Worm (Caenorhabditis elegans) whole organism, L3 larva: ENCODE data around the gene F48B9.3.

ENCODE experiments used
- aly-2 ChIP-seq: fragments of 150-350 bp; optimal IDR thresholded peaks from 2 replicates; lab custom pipeline; 2014; ENCODE audit warnings: missing biosample characterization, missing genetic modification characterization
- egl-27 ChIP-seq: sonication (generic microtip); optimal IDR thresholded peaks from 4 replicates; lab custom pipeline; 2017; ENCODE audit warnings: missing biosample characterization, missing genetic modification reagents, missing genetic modification characterization
- elt-2 ChIP-seq: sonication (generic microtip); optimal IDR thresholded peaks from 2 replicates; lab custom pipeline; 2016; ENCODE audit warnings: missing genetic modification reagents, mild to moderate bottlenecking, missing genetic modification characterization, missing compliant biosample characterization
- fkh-10 ChIP-seq: sonication (generic microtip); optimal IDR thresholded peaks from 2 replicates; lab custom pipeline; 2017; ENCODE audit warnings: missing biosample characterization, missing genetic modification reagents, missing genetic modification characterization
- fos-1 ChIP-seq: fragments of 150-350 bp; optimal IDR thresholded peaks from 2 replicates; lab custom pipeline; 2014; ENCODE audit warnings: missing biosample characterization, missing genetic modification characterization
- lin-15B ChIP-seq: fragments of 150-350 bp; optimal IDR thresholded peaks from 2 replicates; lab custom pipeline; 2014; ENCODE audit warnings: missing biosample characterization, missing genetic modification characterization
- mdl-1 ChIP-seq: fragments of 150-350 bp; optimal IDR thresholded peaks from 2 replicates; lab custom pipeline; 2014; ENCODE audit warnings: missing biosample characterization, missing genetic modification characterization
- nhr-237 ChIP-seq: fragments of 150-350 bp; optimal IDR thresholded peaks from 2 replicates; lab custom pipeline; 2014; ENCODE audit warnings: missing biosample characterization, missing genetic modification characterization
- nhr-25 ChIP-seq: sonication (generic microtip); optimal IDR thresholded peaks from 2 replicates; lab custom pipeline; 2017; ENCODE audit warnings: missing biosample characterization, missing genetic modification characterization
- snpc-4 ChIP-seq: fragments of 150-350 bp; optimal IDR thresholded peaks from 2 replicates; lab custom pipeline; 2014; ENCODE audit warnings: missing biosample characterization, missing genetic modification characterization
- unc-39 ChIP-seq: sonication (generic microtip); optimal IDR thresholded peaks from 4 replicates; lab custom pipeline; 2017; ENCODE audit warnings: missing biosample characterization, missing genetic modification characterization
- ztf-11 ChIP-seq: fragments of 150-350 bp; optimal IDR thresholded peaks from 2 replicates; lab custom pipeline; 2014; ENCODE audit warnings: missing biosample characterization, missing genetic modification characterization

- TF ChIP-seq aly-2 (tag; lab: Kevin White, UChicago) (no peak), nhr-25 (no peak), unc-39 (no peak), mdl-1 (tag; lab: Kevin White, UChicago) (no peak), elt-2 (tag; lab: Kevin White, UChicago) (no peak), nhr-237 (tag; lab: Kevin White, UChicago) (no peak), ztf-11 (tag; lab: Kevin White, UChicago) (no peak), snpc-4 (no peak), fos-1 (tag; lab: Kevin White, UChicago) (no peak), lin-15B (tag; lab: Kevin White, UChicago) (no peak), fkh-10 (GFP tag; lab: Kevin White, UChicago) (no peak), egl-27 (no peak)
Observed at ce11 chrX:2204963-2205362, 40.1 kb downstream of the F48B9.3 start, which contains the start of gene T24C12.4.
